Fruit fly (Drosophila melanogaster) ovary, adult (tissue): Measurements from ENCODE around the gene tex.

Source experiments
- CG17801 ChIP-seq: fragments of 200-800 bp; optimal IDR thresholded peaks from 2 replicates; lab custom pipeline; 2019; ENCODE audit warnings: missing biosample characterization, mild to moderate bottlenecking, missing genetic modification characterization, moderate library complexity; ENCODE audit not compliant: partially characterized antibody

The tex gene

DNA sequence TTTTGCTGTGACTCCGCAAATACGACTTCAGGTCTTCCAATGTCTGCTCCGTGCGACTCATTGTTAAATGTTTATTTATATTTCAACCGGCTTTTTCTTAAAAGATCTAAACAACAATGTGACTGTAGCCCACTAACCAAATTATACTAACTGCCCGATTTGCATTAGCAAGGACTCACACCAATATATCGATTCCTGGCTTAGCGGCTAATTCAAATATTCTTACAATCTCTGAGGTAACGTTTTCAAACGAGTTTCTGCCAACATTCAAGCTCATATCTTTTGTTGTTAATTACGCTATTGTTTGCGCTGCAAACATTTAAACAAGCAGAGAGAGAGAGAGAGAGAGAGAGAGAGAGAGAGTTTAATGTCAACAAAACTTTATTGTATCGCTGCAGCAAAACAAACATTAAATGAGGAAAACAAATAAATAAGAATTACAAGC, at the start of gene tex:
TSS of gene tex (minus strand) at position 131 of the 445 bp plus-strand sequence.
- no peak for TF ChIP-seq CG17801

DNA sequence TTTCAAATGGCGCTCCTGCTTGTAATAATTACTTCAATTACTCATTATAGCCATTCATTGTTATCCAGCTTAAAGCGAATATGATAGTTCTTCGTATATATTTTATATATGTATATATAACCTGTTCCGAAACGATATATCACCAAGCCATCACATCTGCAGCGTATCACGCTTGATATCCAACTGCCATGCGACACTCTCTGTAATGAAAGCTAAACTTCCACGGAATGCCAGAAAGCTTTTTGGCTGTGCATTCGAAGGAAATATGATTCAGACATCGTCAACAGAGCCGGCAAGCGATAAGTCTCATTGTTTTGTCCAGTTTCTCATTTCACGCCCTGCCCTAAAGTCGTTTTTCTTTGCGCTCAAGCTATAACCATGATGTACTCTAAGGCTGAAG, 49.6 kb upstream of the tex start:
- no peak for TF ChIP-seq CG17801

DNA sequence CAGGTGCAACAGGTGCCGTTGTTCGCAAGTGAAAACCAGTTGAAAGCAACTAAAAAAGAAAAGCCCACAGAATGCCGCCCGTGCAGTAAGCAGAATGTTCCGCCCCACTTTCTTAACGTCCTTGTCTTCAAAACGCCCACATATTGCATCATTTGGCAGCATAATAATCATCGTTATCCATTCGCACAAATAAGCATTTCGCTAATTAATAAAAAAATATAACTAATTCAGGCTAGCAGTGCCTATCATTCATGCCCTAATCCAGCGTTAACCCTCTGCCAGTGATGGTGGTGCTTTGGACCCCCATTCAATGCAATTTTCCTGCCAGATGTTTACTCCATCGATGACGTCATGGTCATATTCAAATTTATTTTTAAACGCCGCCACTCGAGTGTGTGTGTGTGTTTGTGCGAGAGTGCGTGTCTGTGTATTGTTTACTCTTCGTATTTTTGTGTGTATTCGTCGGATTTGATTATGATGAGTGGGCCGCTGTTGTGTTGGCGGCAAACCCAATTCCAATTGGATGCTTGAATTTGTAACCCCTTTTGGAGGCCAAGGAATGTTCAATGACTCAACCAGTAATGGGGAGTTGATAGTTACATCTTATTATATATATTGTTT, 49.0 kb upstream of the tex start:
- TF ChIP-seq CG17801, result no peak

DNA sequence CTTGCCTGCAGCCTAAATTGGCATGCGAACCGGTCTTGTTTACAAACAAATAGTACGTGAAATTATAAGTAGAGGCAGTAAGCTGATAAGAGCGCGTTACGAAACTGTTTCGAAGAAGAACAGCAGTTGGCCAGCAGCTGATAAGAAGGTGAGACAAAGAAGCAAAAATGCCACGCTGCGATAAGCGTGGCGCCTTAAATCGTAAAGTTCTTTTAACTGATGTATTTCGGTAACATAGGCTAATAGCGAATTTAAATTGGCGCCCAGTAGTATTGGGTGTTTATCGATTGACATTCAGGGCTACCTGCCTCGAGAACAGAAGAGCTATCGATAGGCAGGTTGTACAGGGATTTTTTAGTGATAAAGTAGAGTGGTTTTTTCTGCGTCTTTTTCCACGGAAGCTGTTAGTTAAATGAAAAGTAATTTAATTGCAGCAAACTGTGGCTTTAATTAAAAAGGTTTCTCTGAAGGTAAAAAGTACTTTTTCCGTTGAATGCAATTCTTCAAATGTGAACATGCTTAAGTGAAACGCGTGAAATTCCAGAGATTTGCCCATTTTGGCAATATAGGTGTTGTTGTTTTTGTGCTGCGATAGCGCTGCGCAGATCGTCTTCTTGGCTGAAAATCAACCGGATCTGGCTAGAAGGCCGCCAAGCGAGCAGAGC, 48.3 kb upstream of the tex start, which contains the start of gene stck:
TSS of gene stck (plus strand) at position 353 of the 665 bp plus-strand sequence.
- no peak for TF ChIP-seq CG17801

DNA sequence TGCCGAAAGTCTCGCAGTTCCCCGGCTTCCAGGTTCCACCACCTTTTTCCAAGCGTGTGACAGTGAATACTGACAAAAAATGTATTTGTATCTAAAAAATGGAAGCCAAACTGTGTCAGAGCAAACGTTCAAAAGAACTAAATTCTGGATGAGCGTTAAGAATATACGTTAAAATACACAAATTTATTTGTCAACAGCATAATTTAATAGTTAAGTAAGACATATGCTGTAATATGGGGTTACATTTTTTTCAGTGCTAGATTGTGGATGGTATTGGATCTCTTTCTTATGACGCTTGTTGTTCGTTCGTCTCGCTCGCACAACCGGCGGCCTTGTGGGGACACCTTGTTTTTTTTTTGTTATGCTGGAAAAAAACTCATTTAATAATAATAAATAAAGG, 47.1 kb upstream of the tex start:
- no peak for TF ChIP-seq CG17801

DNA sequence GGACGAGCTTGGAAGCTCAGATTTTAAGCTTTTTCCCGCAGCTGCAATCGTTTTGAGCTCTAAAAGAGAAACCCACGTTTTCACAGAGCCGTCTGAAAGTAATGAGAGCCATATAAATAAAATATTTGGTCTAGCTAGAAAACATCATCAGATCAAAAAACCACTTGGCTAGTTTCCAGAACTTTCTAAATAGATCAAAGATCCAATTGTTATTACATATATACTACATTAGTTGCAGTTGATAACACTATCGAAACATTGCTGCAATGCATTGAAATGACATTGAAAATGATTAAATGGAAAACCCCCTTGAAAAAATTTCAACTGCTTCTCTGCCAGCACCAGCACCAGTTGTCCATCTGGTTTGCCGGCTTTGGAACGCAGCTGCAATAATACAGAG, 46.5 kb upstream of the tex start:
- peak; percentile 63 for TF ChIP-seq CG17801

DNA sequence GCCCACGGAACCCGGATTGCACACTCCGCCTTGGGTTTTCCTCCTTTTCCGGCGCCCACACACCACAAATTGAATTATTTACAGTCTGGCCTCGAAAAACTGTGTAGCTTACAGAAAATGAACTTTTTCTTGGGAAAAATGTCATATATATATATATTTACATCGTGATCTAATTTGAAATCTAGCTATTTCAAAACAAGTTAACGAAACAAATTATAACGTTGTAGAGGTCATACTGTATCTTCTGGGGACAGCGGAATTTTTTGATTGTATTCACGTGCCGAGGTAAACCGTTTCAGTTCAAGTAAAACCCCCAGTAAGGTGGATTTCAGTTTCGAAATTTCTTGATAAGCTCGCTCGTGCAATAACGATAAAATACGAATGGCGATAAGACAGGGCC, 46.0 kb upstream of the tex start:
- peak; percentile 66 for TF ChIP-seq CG17801

DNA sequence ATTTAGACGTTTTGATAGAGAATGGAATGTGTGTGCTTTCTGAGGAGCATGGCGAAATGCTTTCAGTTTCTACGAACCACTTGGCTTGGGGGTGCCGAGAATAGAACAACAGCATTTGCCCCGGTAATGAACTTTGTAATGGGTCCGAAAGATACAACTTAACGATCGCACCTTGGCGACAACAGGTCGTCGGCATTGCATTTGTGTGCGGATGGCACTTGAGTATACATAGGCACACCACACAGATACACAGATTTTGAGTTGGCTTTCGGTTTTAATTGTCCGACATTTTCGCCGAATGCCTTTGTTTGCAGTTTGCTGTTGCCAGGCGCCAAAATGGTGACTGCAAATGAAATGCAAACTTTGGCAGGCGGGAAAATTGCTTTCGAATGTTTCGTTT, 45.5 kb upstream of the tex start:
- no peak for TF ChIP-seq CG17801

DNA sequence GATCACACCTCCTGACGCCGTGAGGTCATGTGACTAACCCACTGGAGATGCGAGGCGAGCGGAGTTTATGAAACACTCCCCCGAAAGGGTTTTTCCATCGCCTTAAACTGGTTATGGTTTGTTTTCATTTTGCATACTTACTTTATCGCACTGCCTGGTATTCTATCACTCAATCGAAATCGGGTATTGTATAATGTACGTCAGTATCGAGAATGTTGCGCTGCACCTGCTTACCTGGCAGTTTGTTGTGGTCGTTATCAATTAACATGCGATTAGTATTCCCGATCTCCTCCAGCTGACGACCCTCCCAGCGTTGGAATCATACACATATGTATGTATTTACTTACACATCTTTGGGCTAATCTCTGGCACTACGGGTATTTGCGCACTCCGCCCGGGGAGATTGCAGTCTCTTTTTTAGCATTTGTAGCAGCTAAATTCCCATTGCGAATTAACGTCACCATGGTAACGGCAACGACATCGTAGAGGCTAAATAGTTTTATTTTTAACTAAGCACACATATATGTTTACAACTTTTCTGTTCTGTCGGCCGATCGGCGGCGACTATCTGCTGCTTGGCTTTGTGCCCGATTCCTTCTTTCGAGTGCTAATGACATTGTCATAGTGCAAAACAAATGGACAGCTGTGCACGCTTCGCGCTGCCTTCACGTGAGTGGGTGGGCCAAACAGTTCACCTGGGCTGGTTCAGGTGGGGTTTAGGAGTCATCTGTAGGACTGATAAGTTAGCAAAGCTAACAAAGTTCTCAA, 44.7 kb upstream of the tex start:
- TF ChIP-seq CG17801, result no peak

DNA sequence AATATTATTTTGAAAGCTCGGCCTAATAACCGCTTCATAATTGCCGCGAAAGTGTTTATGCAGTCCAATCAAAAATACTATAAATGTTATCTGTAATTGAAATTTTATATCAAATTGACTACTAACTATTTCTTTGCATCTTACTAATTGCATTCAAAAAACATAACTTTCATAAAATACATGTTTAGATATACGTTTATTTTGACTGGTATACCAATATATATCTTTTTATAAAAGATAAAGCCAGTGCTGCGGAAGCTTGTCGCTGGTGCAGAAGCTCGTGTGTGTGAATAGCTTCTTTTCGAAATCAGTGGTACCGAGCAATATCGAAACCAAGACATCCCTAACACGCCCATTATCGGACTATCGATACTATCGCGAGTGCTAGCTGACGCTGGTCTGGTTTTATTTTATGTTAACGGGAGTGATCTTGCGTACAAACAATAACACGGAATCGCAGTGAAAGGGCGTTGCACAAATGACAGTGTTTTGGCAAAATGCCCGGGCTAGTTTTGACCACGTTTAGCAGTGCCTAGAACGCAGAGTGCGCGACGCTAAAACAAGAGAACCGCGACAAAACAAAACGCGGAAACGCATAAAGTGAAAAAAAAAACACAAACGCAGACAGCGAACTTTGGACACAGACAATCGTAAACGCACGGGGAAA, 41.1 kb upstream of the tex start, which contains the start of gene Atg13:
TSS of gene Atg13 (plus strand) at position 367 of the 667 bp plus-strand sequence.
- TF ChIP-seq CG17801, result peak; percentile 69

DNA sequence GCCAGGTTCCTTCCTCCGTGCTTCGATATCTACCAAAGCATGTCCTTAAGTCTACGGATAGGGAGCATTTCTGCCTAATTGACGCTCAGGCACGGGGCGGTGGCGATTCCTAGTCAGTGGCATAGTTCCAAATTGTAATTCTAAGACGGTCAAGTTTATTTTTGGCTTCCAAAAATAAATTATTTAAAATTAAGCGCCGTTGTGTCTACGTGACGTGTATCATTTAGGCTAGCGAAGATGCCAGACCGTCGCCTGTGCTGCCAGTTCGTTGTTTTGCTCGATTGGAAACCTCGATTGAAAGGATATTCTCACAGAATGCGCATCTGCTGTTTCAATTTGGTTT, 40.6 kb upstream of the tex start:
- TF ChIP-seq CG17801, result no peak

DNA sequence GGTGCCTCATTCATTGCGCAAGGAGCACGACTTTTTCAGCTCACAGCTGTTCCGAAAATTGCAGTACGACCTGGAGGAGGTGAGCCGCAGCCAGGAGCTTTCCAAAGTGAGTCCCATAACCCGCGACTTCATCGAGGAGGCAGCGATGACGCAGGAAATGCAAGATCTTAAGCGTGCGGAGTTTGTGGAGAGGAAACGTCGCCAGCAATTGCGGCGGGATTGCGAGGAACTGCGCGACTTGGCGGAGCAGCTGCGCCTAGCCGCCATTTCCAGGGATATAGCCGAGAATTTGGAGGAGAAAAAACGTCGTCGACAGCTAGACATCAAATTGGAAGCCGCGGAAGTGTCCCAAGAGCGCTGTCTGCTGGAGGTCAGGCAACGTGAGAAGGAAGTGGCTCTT, 39.4 kb upstream of the tex start:
- no peak for TF ChIP-seq CG17801

DNA sequence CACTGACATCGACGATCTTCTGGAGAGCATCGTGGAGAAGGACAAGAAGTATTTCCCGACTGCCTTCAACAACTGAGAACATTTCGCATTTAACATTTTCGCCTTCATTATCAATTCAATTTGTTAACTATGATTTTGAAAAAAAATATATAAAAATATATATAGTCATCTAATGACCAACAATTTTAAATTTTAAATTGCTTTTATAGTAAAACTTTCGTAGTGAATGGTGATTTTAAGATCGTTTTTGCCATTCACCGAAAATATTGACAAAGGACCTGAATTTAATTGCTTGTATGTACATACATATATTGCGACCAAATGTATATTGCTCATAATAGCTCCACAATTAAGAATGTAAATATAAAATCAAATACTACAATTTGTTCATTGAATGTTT, 38.8 kb upstream of the tex start, which contains the start of gene CG7352:
TSS of gene CG7352 (plus strand) at position 301 of the 400 bp plus-strand sequence.
- no peak for TF ChIP-seq CG17801

DNA sequence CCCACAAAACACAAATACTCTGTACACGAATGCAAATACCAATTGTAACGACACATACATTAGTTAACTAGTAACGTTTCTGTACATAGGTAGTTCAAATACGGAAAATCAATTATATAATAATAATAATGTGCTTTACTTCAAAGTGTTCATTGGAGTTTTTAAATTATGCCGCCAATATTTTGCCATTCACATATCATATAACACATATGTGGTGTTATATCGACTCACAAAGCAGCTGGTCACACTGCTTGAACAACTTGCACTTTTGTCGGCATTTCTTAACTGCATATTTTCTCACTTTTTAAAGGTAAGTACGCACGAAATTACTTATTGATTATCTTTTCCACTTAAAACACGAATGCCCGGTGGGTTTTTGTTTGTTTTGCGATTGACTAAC, 35.7 kb upstream of the tex start, which contains the start of gene DppIII:
TSS of gene DppIII (plus strand) at position 227 of the 400 bp plus-strand sequence.
- TF ChIP-seq CG17801, result no peak

DNA sequence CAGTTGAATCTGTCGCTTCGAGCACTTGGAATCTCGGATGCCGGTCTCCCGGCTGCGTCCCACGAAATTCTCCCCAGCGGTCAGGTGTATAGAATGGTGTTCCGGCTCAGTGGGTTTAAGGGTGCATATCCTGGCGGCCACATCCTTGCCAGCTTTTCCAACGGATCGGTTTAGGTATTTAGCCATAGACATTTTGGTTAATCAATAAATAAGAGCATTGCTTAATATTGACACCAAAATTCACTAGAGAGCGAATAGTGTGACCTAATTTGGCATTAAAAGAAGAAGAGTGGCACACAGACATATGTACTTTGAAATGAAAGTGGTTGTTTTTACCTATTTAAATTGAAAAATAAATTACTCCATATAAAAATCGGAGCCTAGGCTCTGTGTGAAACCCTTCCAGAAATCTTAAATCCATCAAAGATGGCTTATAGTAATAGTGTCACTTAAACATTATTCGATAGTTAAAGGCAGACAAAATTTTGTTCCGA, 34.9 kb upstream of the tex start, which contains the start of the genes PNKP and COX7AL:
TSS of gene PNKP (minus strand) at position 266 of the 494 bp plus-strand sequence.
TSS of gene COX7AL (plus strand) at position 419 of the 494 bp plus-strand sequence.
- no peak for TF ChIP-seq CG17801

DNA sequence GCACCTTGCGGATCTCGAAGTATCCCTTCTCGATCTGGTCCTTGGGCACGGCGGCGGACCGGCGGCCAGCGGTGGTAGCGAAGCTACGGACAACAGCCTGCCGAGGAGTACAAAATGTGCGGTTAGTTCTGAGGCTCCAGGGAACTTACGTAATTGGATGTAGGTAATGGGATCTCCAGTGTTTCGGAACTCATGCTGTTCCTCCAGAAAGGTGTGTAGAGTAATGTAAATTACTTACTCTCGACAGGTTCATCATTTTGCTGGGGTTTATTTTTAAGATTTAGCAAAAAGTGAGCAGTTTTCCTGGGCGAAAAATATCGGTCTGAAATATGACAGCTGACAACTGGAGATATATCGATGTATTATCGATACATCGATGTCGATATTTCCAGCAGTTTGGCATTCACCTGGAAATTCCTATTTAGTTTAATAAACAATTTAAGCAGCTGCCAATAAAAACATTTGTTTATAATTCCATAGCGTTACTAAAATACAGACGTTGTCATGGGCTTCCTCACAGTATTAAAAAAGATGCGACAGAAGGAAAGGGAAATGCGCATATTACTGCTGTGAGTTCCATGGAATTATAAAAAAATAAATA, 32.3 kb upstream of the tex start, which contains the start of the genes COX7A and Arl2:
TSS of gene COX7A (minus strand) at position 369 of the 601 bp plus-strand sequence.
TSS of gene Arl2 (plus strand) at position 426 of the 601 bp plus-strand sequence.
- peak; percentile 35 for TF ChIP-seq CG17801
